Worm (Caenorhabditis elegans) whole organism, dauer: Measurements from ENCODE around the gene W05B10.3.

ENCODE experiments used
- unc-62 ChIP-seq: sonication (generic microtip); optimal IDR thresholded peaks from 2 replicates; lab custom pipeline; 2017; ENCODE audit warnings: missing biosample characterization, missing genetic modification reagents, missing genetic modification characterization

The W05B10.3 gene

DNA sequence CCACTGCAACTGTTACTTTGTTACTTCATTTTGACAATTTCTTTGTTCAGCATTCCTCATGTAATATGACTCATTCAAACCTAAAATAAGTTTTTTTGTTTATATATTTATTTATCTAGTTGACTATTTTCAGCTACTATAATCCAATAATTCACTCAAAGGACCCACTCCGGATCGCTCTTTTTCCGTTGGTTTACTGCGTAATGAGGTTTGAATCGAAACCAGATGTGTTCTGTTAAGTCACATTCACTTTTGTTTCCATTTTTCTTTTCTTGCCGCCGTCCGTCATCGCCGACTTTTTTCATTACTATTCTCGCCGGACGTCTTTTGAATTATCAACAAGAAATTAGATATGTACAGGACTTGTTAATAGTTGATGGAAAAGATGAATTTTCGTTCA, 1.9 kb upstream of the W05B10.3 start:
- no peak for TF ChIP-seq unc-62 (GFP tag; lab: Kevin White, UChicago)

DNA sequence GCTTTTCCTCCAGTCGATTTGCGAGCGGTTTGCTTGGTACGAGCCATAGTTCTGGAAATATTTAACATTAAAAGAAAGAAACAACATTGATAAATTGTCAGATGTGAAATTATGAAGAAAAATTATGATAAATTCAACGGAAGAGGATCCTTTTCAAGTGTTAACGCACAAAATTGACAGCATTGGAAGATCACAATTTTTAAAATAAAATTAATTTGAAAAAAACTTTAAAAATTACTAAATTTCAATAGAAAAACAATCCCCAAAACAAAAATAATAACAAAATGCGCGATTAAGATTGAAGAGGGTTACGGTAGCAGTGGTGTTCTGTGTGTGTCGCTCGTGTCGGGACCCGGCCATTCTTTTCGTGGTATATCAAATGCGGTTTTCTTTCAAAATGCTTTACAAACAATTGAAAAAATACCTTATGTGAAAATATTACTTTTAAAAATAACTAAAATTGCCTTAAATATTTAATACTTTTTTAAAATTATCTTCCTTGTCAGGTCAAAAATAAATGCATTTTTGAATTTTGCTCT, 1.2 kb downstream of the W05B10.3 start, which contains the start of gene his-74:
his-74 (minus strand) TSS at position 51 of the 539 bp plus-strand sequence.
- no peak for TF ChIP-seq unc-62 (GFP tag; lab: Kevin White, UChicago)

DNA sequence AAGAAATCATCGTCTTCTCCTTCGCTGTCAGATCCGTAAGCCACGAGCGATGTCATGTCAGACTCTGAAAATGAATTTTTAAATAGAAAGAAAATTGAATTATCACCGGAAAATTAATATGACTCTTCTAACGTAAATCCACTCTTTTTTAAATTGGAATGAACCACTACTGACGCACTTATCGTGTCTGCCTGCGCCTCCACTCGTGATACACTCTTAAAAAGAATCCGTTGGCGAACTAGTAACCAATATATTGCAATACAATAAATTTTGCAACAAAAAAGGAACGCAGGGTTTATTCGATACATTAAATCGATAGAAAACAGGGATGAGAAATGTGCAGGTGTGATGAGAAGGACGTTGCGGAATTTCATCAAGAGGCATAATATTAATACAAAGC, 2.1 kb downstream of the W05B10.3 start, which contains the start of gene ccch-3:
ccch-3 (minus strand) TSS at position 262 of the 400 bp plus-strand sequence.
- TF ChIP-seq unc-62 (GFP tag; lab: Kevin White, UChicago): no peak

- no peak for TF ChIP-seq unc-62 (GFP tag; lab: Kevin White, UChicago)
These were observed 3.4 kb downstream of the W05B10.3 start, which contains the start of gene W05B10.6 for ce11 chrV:12658142-12658541. TSS of gene W05B10.6 (minus strand) at chrV:12658242.

ce11 chrV:12649636-12650035, 11.9 kb downstream of the W05B10.3 start, which contains the start of gene lin-25:
TSS of gene lin-25 (plus strand) at chrV:12649925.
- no peak for TF ChIP-seq unc-62 (GFP tag; lab: Kevin White, UChicago)

DNA sequence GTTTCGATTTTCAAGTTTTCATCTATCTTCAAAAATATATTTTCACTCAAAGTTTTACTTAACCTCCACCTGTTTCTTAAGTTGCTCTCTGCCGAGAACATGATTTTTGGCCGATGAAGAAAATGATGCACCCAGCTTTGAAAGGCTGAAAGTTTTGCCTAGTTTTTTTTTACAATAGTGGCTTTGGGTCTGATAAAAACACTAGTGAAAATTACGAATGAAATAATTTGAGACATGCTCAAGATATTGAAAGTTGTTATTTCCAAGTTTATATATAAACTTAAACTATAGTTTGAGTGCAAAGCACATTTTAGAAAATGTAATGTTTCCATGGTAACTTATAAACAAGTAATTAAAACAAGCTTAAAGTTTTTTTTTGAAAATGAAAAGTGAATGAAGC, 12.3 kb downstream of the W05B10.3 start, which contains the start of gene gpa-9:
gpa-9 (minus strand) TSS at position 101 of the 400 bp plus-strand sequence.
- no peak for TF ChIP-seq unc-62 (GFP tag; lab: Kevin White, UChicago)

DNA sequence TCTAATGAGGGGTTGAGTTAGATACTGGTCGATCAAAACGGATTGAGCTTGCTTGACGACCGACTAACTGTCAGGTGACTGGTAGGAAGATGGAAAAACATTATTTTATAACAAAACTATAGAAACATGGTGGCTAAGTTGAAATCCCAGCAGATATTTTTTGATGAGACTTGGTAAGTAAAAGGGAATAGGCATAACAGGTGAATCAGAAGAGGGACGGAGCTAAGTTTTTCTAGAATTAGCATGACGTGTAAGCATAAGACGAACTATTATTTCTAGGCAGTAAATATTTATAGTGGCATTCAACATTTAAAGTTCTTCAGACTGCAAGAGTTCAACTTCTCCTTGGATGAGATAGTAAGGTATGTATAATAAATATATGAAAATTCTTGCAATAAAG, 17.0 kb downstream of the W05B10.3 start, which contains the start of gene F56H9.8:
F56H9.8 (plus strand) TSS at position 301 of the 400 bp plus-strand sequence.
- no peak for TF ChIP-seq unc-62 (GFP tag; lab: Kevin White, UChicago)

DNA sequence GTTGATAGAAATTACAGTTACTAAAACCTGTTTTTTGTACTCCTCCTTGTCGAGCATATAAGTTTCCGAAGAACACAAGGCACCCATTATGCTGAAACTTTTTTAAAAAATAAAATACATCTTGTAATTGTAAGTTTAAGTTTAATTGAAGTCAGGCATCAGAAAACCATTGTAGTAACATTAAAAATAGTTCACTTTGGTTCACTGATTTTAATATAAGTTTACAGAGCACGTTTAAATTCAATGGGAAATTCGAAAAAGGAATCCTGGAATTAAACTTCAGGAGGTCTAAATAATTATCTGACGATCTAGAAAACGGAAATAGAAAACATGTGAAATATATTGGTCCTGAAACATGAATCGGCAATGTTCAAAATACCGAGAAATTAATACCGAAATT, 21.1 kb downstream of the W05B10.3 start, which contains the start of gene gpa-8:
gpa-8 (minus strand) TSS at position 101 of the 400 bp plus-strand sequence.
- TF ChIP-seq unc-62 (GFP tag; lab: Kevin White, UChicago): no peak

- no peak for TF ChIP-seq unc-62 (GFP tag; lab: Kevin White, UChicago)
These were observed 23.6 kb downstream of the W05B10.3 start for ce11 chrV:12637764-12638502.

DNA sequence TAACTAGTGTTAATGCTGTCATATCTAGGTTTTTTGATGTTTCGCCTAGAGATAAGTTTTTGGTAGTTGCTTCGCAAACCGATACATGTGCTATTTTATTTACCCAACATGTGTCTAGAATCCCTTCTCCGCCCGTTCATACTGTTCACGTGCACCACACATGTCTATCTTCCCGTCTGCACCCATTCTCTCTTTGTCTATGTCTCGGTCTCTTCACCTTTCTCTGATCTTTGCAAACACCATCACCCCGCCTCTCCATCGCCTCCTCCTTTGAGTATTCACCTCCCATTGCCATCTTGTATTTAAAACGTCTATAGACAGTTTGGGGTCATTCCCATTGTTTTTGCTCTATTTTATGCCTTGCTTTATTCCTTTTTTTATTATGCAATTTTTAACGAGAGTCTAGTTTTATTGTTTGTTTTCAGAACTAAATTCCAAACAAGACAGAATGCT, 24.3 kb downstream of the W05B10.3 start, which contains the start of gene F56H9.2:
F56H9.2 (plus strand) TSS at position 426 of the 453 bp plus-strand sequence.
- no peak for TF ChIP-seq unc-62 (GFP tag; lab: Kevin White, UChicago)

- no peak for TF ChIP-seq unc-62 (GFP tag; lab: Kevin White, UChicago)
These were observed 25.3 kb downstream of the W05B10.3 start for ce11 chrV:12636248-12636647.

DNA sequence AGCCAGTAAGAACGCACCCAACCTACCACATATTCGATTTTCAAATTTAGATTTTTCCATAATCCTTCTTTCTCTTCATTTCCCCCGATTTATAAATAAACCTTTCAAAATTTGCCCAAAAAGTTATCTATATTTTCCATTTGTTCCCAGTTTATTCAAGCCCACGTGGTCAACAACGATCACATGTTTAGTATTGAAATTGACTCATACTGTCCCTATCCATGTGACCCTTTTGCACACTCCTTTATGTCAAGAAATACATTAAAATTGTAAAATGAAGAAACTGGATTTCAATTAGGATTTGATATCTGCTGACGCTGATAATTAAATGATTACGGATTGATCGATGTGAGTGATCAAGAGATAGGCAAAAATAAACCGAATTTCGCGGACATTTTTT, 26.3 kb downstream of the W05B10.3 start:
- TF ChIP-seq unc-62 (GFP tag; lab: Kevin White, UChicago): no peak

DNA sequence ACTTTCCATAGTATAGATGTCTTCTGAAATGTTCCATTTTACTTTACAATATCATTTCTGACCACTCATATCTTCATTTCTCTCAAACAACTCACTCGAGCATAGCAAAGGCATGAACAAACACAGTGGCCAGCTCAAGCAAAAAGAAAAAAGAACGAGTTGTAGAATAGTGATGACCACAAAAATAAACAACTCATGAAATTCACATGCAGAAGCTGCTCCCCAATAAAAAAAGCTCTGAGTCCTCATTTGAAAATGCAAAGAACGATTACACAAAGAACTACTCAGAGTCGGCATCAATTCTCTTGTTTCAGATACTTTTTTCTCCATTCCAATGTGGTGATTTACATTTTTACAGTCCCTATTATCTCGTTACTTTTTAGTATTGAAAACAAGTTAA, 26.8 kb downstream of the W05B10.3 start:
- TF ChIP-seq unc-62 (GFP tag; lab: Kevin White, UChicago): no peak

DNA sequence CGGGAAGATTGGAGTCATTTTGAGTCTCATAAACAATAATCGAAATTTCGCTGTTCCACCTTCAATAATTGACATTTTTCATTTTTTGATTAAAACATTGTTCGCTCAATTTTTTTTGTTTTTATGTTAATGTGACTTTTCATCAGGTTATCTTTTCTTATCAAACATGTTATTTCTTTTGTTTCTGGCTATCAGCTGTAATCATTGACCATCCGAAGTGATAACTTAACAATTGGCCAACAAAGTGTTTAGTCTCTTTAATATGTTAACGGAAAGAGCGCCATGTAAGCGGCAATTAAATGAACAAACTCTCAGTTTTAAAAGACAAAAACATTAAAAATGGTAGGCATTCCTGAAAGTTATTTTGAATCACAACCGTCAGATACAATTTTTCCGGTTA, 27.5 kb downstream of the W05B10.3 start:
- TF ChIP-seq unc-62 (GFP tag; lab: Kevin White, UChicago): no peak

ce11 chrV:12633046-12633445, 28.5 kb downstream of the W05B10.3 start:
- no peak for TF ChIP-seq unc-62 (GFP tag; lab: Kevin White, UChicago)

DNA sequence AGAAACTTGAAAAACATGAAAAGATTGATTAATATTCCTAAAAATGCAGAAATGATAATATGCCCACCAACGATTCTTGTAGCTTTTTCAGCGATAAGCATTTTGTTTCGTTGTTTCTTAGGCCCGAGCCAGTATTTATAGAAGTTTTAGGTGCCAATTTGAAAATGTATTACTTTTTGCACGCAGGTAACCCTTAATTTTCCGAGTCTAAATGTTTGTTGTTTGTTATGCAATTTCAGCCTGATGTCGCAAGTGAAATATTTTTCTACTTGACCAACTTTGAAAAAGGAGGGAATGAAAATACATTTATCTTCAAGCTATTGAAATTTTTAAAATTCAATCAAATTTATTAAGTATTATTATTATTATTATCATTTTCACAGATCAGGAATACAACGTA, 29.5 kb downstream of the W05B10.3 start, which contains the start of gene srx-113:
srx-113 (minus strand) TSS at position 101 of the 400 bp plus-strand sequence.
- no peak for TF ChIP-seq unc-62 (GFP tag; lab: Kevin White, UChicago)
